Worm (Caenorhabditis elegans) whole organism, L3 larva: Measurements from ENCODE around the gene R13A1.1.
A peak's percentile ranks its signal among the peaks of the same experiment; 100 is the strongest.

Source experiments
- R02D3.7 ChIP-seq: fragments of 150-350 bp; optimal IDR thresholded peaks from 2 replicates; lab custom pipeline; 2014; ENCODE audit warnings: missing biosample characterization, missing genetic modification characterization
- ZK546.5 ChIP-seq: sonication (generic microtip); optimal IDR thresholded peaks from 2 replicates; lab custom pipeline; 2017; ENCODE audit warnings: missing biosample characterization, missing genetic modification characterization
- aly-2 ChIP-seq: fragments of 150-350 bp; optimal IDR thresholded peaks from 2 replicates; lab custom pipeline; 2014; ENCODE audit warnings: missing biosample characterization, missing genetic modification characterization
- ama-1 ChIP-seq: fragments of 150-350 bp; optimal IDR thresholded peaks from 2 replicates; lab custom pipeline; 2018
- ceh-16 ChIP-seq: sonication (generic microtip); optimal IDR thresholded peaks from 2 replicates; lab custom pipeline; 2017; ENCODE audit warnings: missing biosample characterization, missing genetic modification characterization
- ceh-28 ChIP-seq: fragments of 150-350 bp; optimal IDR thresholded peaks from 2 replicates; lab custom pipeline; 2014; ENCODE audit warnings: missing biosample characterization, missing genetic modification reagents, missing genetic modification characterization
- ceh-82 ChIP-seq: fragments of 150-350 bp; optimal IDR thresholded peaks from 2 replicates; lab custom pipeline; 2014; ENCODE audit warnings: missing biosample characterization, missing genetic modification characterization
- ceh-9 ChIP-seq: sonication (generic microtip); optimal IDR thresholded peaks from 2 replicates; lab custom pipeline; 2018; ENCODE audit warnings: missing biosample characterization, missing genetic modification characterization
- daf-12 ChIP-seq: fragments of 150-350 bp; optimal IDR thresholded peaks from 2 replicates; lab custom pipeline; 2014; ENCODE audit warnings: missing biosample characterization, missing genetic modification reagents, missing genetic modification characterization
- egl-27 ChIP-seq: sonication (generic microtip); optimal IDR thresholded peaks from 4 replicates; lab custom pipeline; 2017; ENCODE audit warnings: missing biosample characterization, missing genetic modification reagents, missing genetic modification characterization
- egl-5 ChIP-seq: fragments of 150-350 bp; optimal IDR thresholded peaks from 2 replicates; lab custom pipeline; 2017; ENCODE audit warnings: missing biosample characterization, missing genetic modification reagents, missing genetic modification characterization, inconsistent platforms
- elt-1 ChIP-seq: fragments of 150-350 bp; optimal IDR thresholded peaks from 2 replicates; lab custom pipeline; 2014; ENCODE audit warnings: missing biosample characterization, missing genetic modification characterization
- elt-2 ChIP-seq: sonication (generic microtip); optimal IDR thresholded peaks from 2 replicates; lab custom pipeline; 2016; ENCODE audit warnings: missing genetic modification reagents, mild to moderate bottlenecking, missing genetic modification characterization, missing compliant biosample characterization
- elt-3 ChIP-seq, 3 experiments: fragments of 150-350 bp in 1 of 3; sonication (generic microtip) in 2 of 3; optimal IDR thresholded peaks; 2 replicates in 2 of 3; 4 replicates in 1 of 3; lab custom pipeline; 2014 to 2017; ENCODE audit warnings: missing biosample characterization in 3 of 3, missing genetic modification characterization in 3 of 3
- eor-1 ChIP-seq, 2 experiments: fragments of 150-350 bp; optimal IDR thresholded peaks; 2 replicates each; lab custom pipeline; 2014 to 2018; ENCODE audit warnings: missing biosample characterization in 2 of 2, missing genetic modification characterization in 2 of 2
- fkh-10 ChIP-seq: sonication (generic microtip); optimal IDR thresholded peaks from 2 replicates; lab custom pipeline; 2017; ENCODE audit warnings: missing biosample characterization, missing genetic modification reagents, missing genetic modification characterization
- fkh-2 ChIP-seq: fragments of 150-350 bp; optimal IDR thresholded peaks from 2 replicates; lab custom pipeline; 2014; ENCODE audit warnings: missing biosample characterization, missing genetic modification reagents, missing genetic modification characterization
- fos-1 ChIP-seq: fragments of 150-350 bp; optimal IDR thresholded peaks from 2 replicates; lab custom pipeline; 2014; ENCODE audit warnings: missing biosample characterization, missing genetic modification characterization
- hmg-11 ChIP-seq: sonication (generic microtip); optimal IDR thresholded peaks from 2 replicates; lab custom pipeline; 2016; ENCODE audit warnings: missing genetic modification characterization, missing compliant biosample characterization
- jun-1 ChIP-seq: fragments of 150-350 bp; optimal IDR thresholded peaks from 2 replicates; lab custom pipeline; 2014; ENCODE audit warnings: missing biosample characterization, missing genetic modification reagents, missing genetic modification characterization
- lin-15B ChIP-seq: fragments of 150-350 bp; optimal IDR thresholded peaks from 2 replicates; lab custom pipeline; 2014; ENCODE audit warnings: missing biosample characterization, missing genetic modification characterization
- lin-39 ChIP-seq: fragments of 150-350 bp; optimal IDR thresholded peaks from 2 replicates; lab custom pipeline; 2018; ENCODE audit warnings: missing biosample characterization, missing genetic modification reagents, missing genetic modification characterization
- lsy-12 ChIP-seq: sonication (generic microtip); optimal IDR thresholded peaks from 2 replicates; lab custom pipeline; 2016; ENCODE audit warnings: mild to moderate bottlenecking, missing genetic modification characterization, missing compliant biosample characterization
- mdl-1 ChIP-seq: fragments of 150-350 bp; optimal IDR thresholded peaks from 2 replicates; lab custom pipeline; 2014; ENCODE audit warnings: missing biosample characterization, missing genetic modification characterization
- mml-1 ChIP-seq: fragments of 150-350 bp; sonication (generic microtip); optimal IDR thresholded peaks from 3 replicates; lab custom pipeline; 2014; ENCODE audit warnings: missing biosample characterization, missing genetic modification characterization
- nfya-1 ChIP-seq: sonication (generic microtip); optimal IDR thresholded peaks from 2 replicates; lab custom pipeline; 2017; ENCODE audit warnings: missing genetic modification characterization, mild to moderate bottlenecking, missing compliant biosample characterization, antibody characterized with exemption, moderate library complexity; ENCODE audit not compliant: insufficient read depth
- nhr-11 ChIP-seq: fragments of 150-350 bp; optimal IDR thresholded peaks from 2 replicates; lab custom pipeline; 2014; ENCODE audit warnings: missing biosample characterization, missing genetic modification characterization
- nhr-12 ChIP-seq: fragments of 150-350 bp; optimal IDR thresholded peaks from 2 replicates; lab custom pipeline; 2014; ENCODE audit warnings: missing biosample characterization, missing genetic modification characterization
- nhr-23 ChIP-seq: fragments of 150-350 bp; optimal IDR thresholded peaks from 2 replicates; lab custom pipeline; 2014; ENCODE audit warnings: missing biosample characterization, missing genetic modification reagents, missing genetic modification characterization
- nhr-237 ChIP-seq: fragments of 150-350 bp; optimal IDR thresholded peaks from 2 replicates; lab custom pipeline; 2014; ENCODE audit warnings: missing biosample characterization, missing genetic modification characterization
- nhr-25 ChIP-seq: sonication (generic microtip); optimal IDR thresholded peaks from 2 replicates; lab custom pipeline; 2017; ENCODE audit warnings: missing biosample characterization, missing genetic modification characterization
- nhr-28 ChIP-seq: fragments of 150-350 bp; optimal IDR thresholded peaks from 2 replicates; lab custom pipeline; 2014; ENCODE audit warnings: missing biosample characterization, missing genetic modification characterization
- nhr-43 ChIP-seq: sonication (generic microtip); optimal IDR thresholded peaks from 2 replicates; lab custom pipeline; 2016; ENCODE audit warnings: mild to moderate bottlenecking, missing genetic modification characterization, missing compliant biosample characterization; ENCODE audit not compliant: poor library complexity, severe bottlenecking
- nhr-67 ChIP-seq: fragments of 150-350 bp; optimal IDR thresholded peaks from 2 replicates; lab custom pipeline; 2014; ENCODE audit warnings: missing biosample characterization, missing genetic modification characterization
- nhr-76 ChIP-seq: fragments of 150-350 bp; sonication (generic microtip); optimal IDR thresholded peaks from 5 replicates; lab custom pipeline; 2014; ENCODE audit warnings: missing biosample characterization, missing genetic modification characterization
- nhr-77 ChIP-seq: fragments of 150-350 bp; optimal IDR thresholded peaks from 2 replicates; lab custom pipeline; 2014; ENCODE audit warnings: missing biosample characterization, missing genetic modification characterization
- pha-4 ChIP-seq: fragments of 150-350 bp; optimal IDR thresholded peaks from 2 replicates; lab custom pipeline; 2014; ENCODE audit warnings: missing biosample characterization, missing genetic modification reagents, missing genetic modification characterization
- pqm-1 ChIP-seq: fragments of 150-350 bp; optimal IDR thresholded peaks from 2 replicates; lab custom pipeline; 2017; ENCODE audit warnings: missing biosample characterization, missing genetic modification characterization, inconsistent platforms
- sea-2 ChIP-seq: fragments of 150-350 bp; sonication (generic microtip); optimal IDR thresholded peaks from 4 replicates; lab custom pipeline; 2014; ENCODE audit warnings: missing biosample characterization, missing genetic modification reagents, missing genetic modification characterization
- skn-1 ChIP-seq: fragments of 150-350 bp; optimal IDR thresholded peaks from 2 replicates; lab custom pipeline; 2014; ENCODE audit warnings: missing biosample characterization, missing genetic modification characterization
- snpc-4 ChIP-seq: fragments of 150-350 bp; optimal IDR thresholded peaks from 2 replicates; lab custom pipeline; 2014; ENCODE audit warnings: missing biosample characterization, missing genetic modification characterization
- tbx-2 ChIP-seq: sonication (generic microtip); optimal IDR thresholded peaks from 2 replicates; lab custom pipeline; 2016; ENCODE audit warnings: mild to moderate bottlenecking, missing genetic modification characterization, missing compliant biosample characterization
- unc-39 ChIP-seq: sonication (generic microtip); optimal IDR thresholded peaks from 4 replicates; lab custom pipeline; 2017; ENCODE audit warnings: missing biosample characterization, missing genetic modification characterization
- unc-62 ChIP-seq: fragments of 150-350 bp; sonication (generic microtip); optimal IDR thresholded peaks from 4 replicates; lab custom pipeline; 2014; ENCODE audit warnings: missing biosample characterization, missing genetic modification reagents, missing genetic modification characterization
- zag-1 ChIP-seq: fragments of 150-350 bp; optimal IDR thresholded peaks from 2 replicates; lab custom pipeline; 2014; ENCODE audit warnings: missing biosample characterization, missing genetic modification characterization
- ztf-11 ChIP-seq: fragments of 150-350 bp; optimal IDR thresholded peaks from 2 replicates; lab custom pipeline; 2014; ENCODE audit warnings: missing biosample characterization, missing genetic modification characterization
- ztf-4 ChIP-seq: fragments of 150-350 bp; optimal IDR thresholded peaks from 2 replicates; lab custom pipeline; 2014; ENCODE audit warnings: missing biosample characterization, missing genetic modification characterization

Gene R13A1.1

ce11 chrIV:7233566-7234014, 13.8 kb downstream of the R13A1.1 start:
- TF ChIP-seq nhr-43 (peak; percentile 72), lin-39 (peak; percentile 7), unc-62 (no peak), egl-5 (tag; lab: Kevin White, UChicago) (peak; percentile 57), nhr-237 (no peak), nfya-1 (peak; percentile 19), aly-2 (tag; lab: Kevin White, UChicago) (no peak), nhr-77 (tag; lab: Kevin White, UChicago) (no peak)

DNA sequence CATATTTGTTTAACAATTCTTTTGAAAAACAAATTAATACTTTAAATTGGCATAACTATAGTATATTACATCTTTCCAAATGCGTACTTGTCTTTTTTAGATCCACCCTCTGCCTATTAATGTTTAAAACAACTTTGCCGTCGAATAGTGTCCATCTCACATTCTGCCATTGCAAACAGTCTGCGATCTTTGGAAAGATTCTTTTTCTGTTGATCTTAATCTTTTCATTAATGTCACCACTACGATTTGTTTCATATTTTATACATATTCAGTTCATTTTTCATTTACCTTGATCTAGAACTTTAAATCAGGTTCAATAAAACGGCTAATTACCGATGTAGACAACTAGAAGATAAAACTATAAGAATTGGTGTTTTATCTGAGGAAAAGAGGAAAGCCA, 14.8 kb downstream of the R13A1.1 start:
- no peak for TF ChIP-seq tbx-2 (tag; lab: Kevin White, UChicago)
- TF ChIP-seq elt-1 (tag; lab: Kevin White, UChicago) = peak; percentile 93

DNA sequence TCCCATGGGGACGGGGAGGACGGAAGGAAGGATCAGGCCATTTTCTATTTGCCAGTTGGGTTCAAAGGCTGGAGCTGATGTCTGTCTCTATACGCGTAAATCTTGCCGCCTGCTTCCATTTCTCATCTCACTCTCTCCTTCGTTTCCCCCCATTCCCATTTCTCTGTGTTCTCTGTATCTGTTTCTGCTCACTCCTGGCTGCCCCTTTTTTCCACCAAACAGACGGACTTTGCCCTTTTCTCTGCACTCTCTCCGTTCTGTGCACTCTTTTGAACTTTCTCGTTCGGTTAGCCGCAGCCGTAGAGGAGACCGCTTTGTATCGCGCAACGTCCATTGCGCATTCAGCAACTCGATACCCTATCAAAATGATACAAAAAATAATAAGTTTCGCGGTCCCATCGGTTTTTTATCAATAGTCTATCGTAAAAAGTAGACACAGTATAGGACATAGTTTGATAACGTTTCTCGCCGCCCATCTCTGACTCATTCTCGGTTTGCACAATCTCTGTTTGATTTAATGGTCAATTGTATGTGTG, 15.6 kb downstream of the R13A1.1 start:
- TF ChIP-seq sea-2 = no peak
- TF ChIP-seq ceh-9 = no peak
- no peak for TF ChIP-seq fkh-2
- TF ChIP-seq nfya-1 = peak; percentile 79
- TF ChIP-seq nhr-67 (tag; lab: Kevin White, UChicago) = no peak
- TF ChIP-seq ceh-82 (tag; lab: Kevin White, UChicago) = no peak
- peak; percentile 79 for TF ChIP-seq hmg-11 (tag; lab: Kevin White, UChicago)
- no peak for TF ChIP-seq nhr-76 (tag; lab: Kevin White, UChicago)
- no peak for TF ChIP-seq aly-2 (tag; lab: Kevin White, UChicago)
- TF ChIP-seq pqm-1 (tag; lab: Kevin White, UChicago) = peak; percentile 87
- peak; percentile 45 for TF ChIP-seq snpc-4 (tag; lab: Kevin White, UChicago)
- TF ChIP-seq unc-62 = no peak
- peak; percentile 55 for TF ChIP-seq egl-5 (tag; lab: Kevin White, UChicago)
- TF ChIP-seq tbx-2 (tag; lab: Kevin White, UChicago) = peak; percentile 44
- TF ChIP-seq R02D3.7 (tag; lab: Kevin White, UChicago) = no peak
- TF ChIP-seq ceh-16 (tag; lab: Kevin White, UChicago) = no peak
- TF ChIP-seq nhr-77 (tag; lab: Kevin White, UChicago) = no peak
- TF ChIP-seq lin-15B (tag; lab: Kevin White, UChicago) = peak; percentile 39
- no peak for TF ChIP-seq nhr-237
- TF ChIP-seq fos-1 (tag; lab: Kevin White, UChicago) = no peak
- TF ChIP-seq jun-1 (tag; lab: Kevin White, UChicago) = peak; percentile 76
- TF ChIP-seq elt-3 (tag; optimal IDR thresholded peaks at IDR 0.05; lab: Kevin White, UChicago) = no peak
- TF ChIP-seq nhr-28 = no peak
- TF ChIP-seq skn-1 (tag; lab: Kevin White, UChicago) = no peak
- TF ChIP-seq eor-1 (tag; optimal IDR thresholded peaks at IDR 0.05; lab: Kevin White, UChicago) = no peak
- no peak for TF ChIP-seq daf-12
- no peak for TF ChIP-seq egl-27 (tag; lab: Kevin White, UChicago)
- TF ChIP-seq nhr-43 = no peak
- TF ChIP-seq ztf-4 (tag; lab: Kevin White, UChicago) = no peak
- TF ChIP-seq nhr-11 (tag; lab: Kevin White, UChicago) = peak; percentile 34
- TF ChIP-seq nhr-12 (tag; lab: Kevin White, UChicago) = no peak
- TF ChIP-seq lin-39 = peak; percentile 58
- TF ChIP-seq pha-4 (tag; lab: Kevin White, UChicago) = peak; percentile 64
- no peak for TF ChIP-seq fkh-10 (GFP tag; lab: Kevin White, UChicago)
- peak; percentile 6 for TF ChIP-seq nhr-23 (tag; lab: Kevin White, UChicago)
- no peak for TF ChIP-seq zag-1 (tag; lab: Kevin White, UChicago)
- no peak for TF ChIP-seq ceh-28 (tag; lab: Kevin White, UChicago)
- TF ChIP-seq mml-1 (tag; lab: Kevin White, UChicago) = no peak
- TF ChIP-seq elt-2 (tag; lab: Kevin White, UChicago) = peak; percentile 92
- no peak for TF ChIP-seq mdl-1 (tag; lab: Kevin White, UChicago)
- TF ChIP-seq elt-1 (tag; lab: Kevin White, UChicago) = no peak
- TF ChIP-seq ama-1 = no peak
- no peak for TF ChIP-seq ZK546.5 (tag; lab: Kevin White, UChicago)
- TF ChIP-seq unc-39 (tag; lab: Kevin White, UChicago) = no peak
- no peak for TF ChIP-seq ztf-11 (tag; lab: Kevin White, UChicago)
- TF ChIP-seq lsy-12 (tag; lab: Kevin White, UChicago) = no peak
- no peak for TF ChIP-seq nhr-25 (tag; lab: Kevin White, UChicago)
